Fruit fly (Drosophila melanogaster): Measurements from ENCODE around the gene CG2680.

CG2680 gene

dm6 chrX:2658258-2658853 lies 48.9 kb downstream of the CG2680 start (continued):
- TF ChIP-seq CG1832 (GFP tag; optimal IDR thresholded peaks at IDR 0.05), result peak; percentile 58
- 0 out of 2 replicates have a peak, but pooled peaks have one; percentile 17 for TF ChIP-seq Scr (GFP tag; IDR thresholded peaks at IDR 0.05; ENCODE audit: partially characterized antibody)
- TF ChIP-seq gfzf (GFP tag; optimal IDR thresholded peaks at IDR 0.05), result no peak
- peak; percentile 56 for TF ChIP-seq CG34376 (GFP tag; optimal IDR thresholded peaks at IDR 0.05)
- TF ChIP-seq pita (GFP tag; optimal IDR thresholded peaks at IDR 0.05), result no peak
- no peak for TF ChIP-seq CoRest (tag; optimal IDR thresholded peaks at IDR 0.05)
- TF ChIP-seq ara (GFP tag; IDR thresholded peaks at IDR 0.05), result no peak
- TF ChIP-seq lbe (GFP tag; optimal IDR thresholded peaks at IDR 0.05), result peak; percentile 56
- no peak for TF ChIP-seq dmrt11E (tag; optimal IDR thresholded peaks at IDR 0.05)
- no peak for TF ChIP-seq D19A (tag; optimal IDR thresholded peaks at IDR 0.05)
- TF ChIP-seq CG2120 (GFP tag; optimal IDR thresholded peaks at IDR 0.05), result no peak
- no peak for TF ChIP-seq nmo (GFP tag; optimal IDR thresholded peaks at IDR 0.05)
- TF ChIP-seq CG6791 (GFP tag; IDR thresholded peaks at IDR 0.05; ENCODE audit: partially characterized antibody), result no peak
- TF ChIP-seq pros (GFP tag; optimal IDR thresholded peaks at IDR 0.05), result no peak
- TF ChIP-seq CG18262 (tag; optimal IDR thresholded peaks at IDR 0.05), result no peak
- TF ChIP-seq sqz (GFP tag; optimal IDR thresholded peaks at IDR 0.05), result no peak
- TF ChIP-seq Rx (GFP tag; IDR thresholded peaks at IDR 0.05), result no peak
- TF ChIP-seq CG4360 (GFP tag; IDR thresholded peaks at IDR 0.05), result no peak
- no peak for TF ChIP-seq CkIIα-i1 (GFP tag; IDR thresholded peaks at IDR 0.05)
- peak in 1 of 3 experiments; percentile 9 for TF ChIP-seq Stat92E (GFP tag; optimal IDR thresholded peaks at IDR 0.05)
- no peak for TF ChIP-seq danr (GFP tag; IDR thresholded peaks at IDR 0.05)
- TF ChIP-seq CG11695 (GFP tag; IDR thresholded peaks at IDR 0.05), result 0 out of 3 replicates have a peak, but pooled peaks have one; percentile 22
- peak; percentile 32 for TF ChIP-seq Deaf1 (tag; optimal IDR thresholded peaks at IDR 0.05)
- no peak for TF ChIP-seq Hr3 (GFP tag; optimal IDR thresholded peaks at IDR 0.05)
- no peak for TF ChIP-seq CG30431 (GFP tag; optimal IDR thresholded peaks at IDR 0.05)
- TF ChIP-seq CG12942 (GFP tag; optimal IDR thresholded peaks at IDR 0.05), result no peak
- TF ChIP-seq ase (GFP tag; IDR thresholded peaks at IDR 0.05), result no peak
- no peak for TF ChIP-seq Atf6 (GFP tag; IDR thresholded peaks at IDR 0.05)
- TF ChIP-seq ssp (GFP tag; IDR thresholded peaks at IDR 0.05), result no peak
- peak; percentile 35 for TF ChIP-seq CG13296 (GFP tag; optimal IDR thresholded peaks at IDR 0.05)
- peak; percentile 31; the same call in 1 of the 2 replicates for TF ChIP-seq CG13287 (GFP tag; IDR thresholded peaks at IDR 0.05; ENCODE audit: partially characterized antibody)
- no peak for TF ChIP-seq dm (GFP tag; optimal IDR thresholded peaks at IDR 0.05)
- no peak for TF ChIP-seq CG10274 (GFP tag; optimal IDR thresholded peaks at IDR 0.05)
- TF ChIP-seq cg (GFP tag; optimal IDR thresholded peaks at IDR 0.05), result peak; percentile 79
- no peak for TF ChIP-seq CG11085 (GFP tag; IDR thresholded peaks at IDR 0.05)
- no peak for TF ChIP-seq CG10565 (GFP tag; optimal IDR thresholded peaks at IDR 0.05)
- TF ChIP-seq sd (tag; optimal IDR thresholded peaks at IDR 0.05), result peak; percentile 73
- TF ChIP-seq CG12744 (GFP tag; optimal IDR thresholded peaks at IDR 0.05), result no peak
- peak; percentile 21; the same call in 1 of the 3 replicates for TF ChIP-seq row (GFP tag; IDR thresholded peaks at IDR 0.05)
- TF ChIP-seq CG17568 (GFP tag; optimal IDR thresholded peaks at IDR 0.05), result no peak
- TF ChIP-seq Fer1 (GFP tag; optimal IDR thresholded peaks at IDR 0.05), result no peak
- no peak for TF ChIP-seq CG4328 (GFP tag; optimal IDR thresholded peaks at IDR 0.05)
- no peak for TF ChIP-seq Usf (GFP tag; optimal IDR thresholded peaks at IDR 0.05)
- no peak for TF ChIP-seq trem (tag; optimal IDR thresholded peaks at IDR 0.05)
- TF ChIP-seq slbo (GFP tag; IDR thresholded peaks at IDR 0.05), result no peak
- TF ChIP-seq CG6254 (GFP tag; optimal IDR thresholded peaks at IDR 0.05), result no peak
- TF ChIP-seq pho (GFP tag; optimal IDR thresholded peaks at IDR 0.05), result no peak
- no peak for TF ChIP-seq inv (GFP tag; IDR thresholded peaks at IDR 0.05; ENCODE audit: partially characterized antibody)
- TF ChIP-seq jing (GFP tag; optimal IDR thresholded peaks at IDR 0.05), result no peak
- TF ChIP-seq zen (tag; optimal IDR thresholded peaks at IDR 0.05), result no peak

Data from whole organism, embryonic.